Worm (Caenorhabditis elegans) whole organism, young adult: ENCODE results near the gene EEED8.4.

Experiments used
- B0019.2 ChIP-seq: fragments of 200-800 bp; sonication (Bioruptor generic); conservative IDR thresholded peaks from 2 replicates; pipeline ENCODE4 v1.3.6; 2022; ENCODE audit warnings: missing genetic modification reagents, missing genetic modification characterization, missing compliant biosample characterization
- C06A6.2 ChIP-seq: fragments of 200-800 bp; sonication (Bioruptor generic); conservative IDR thresholded peaks from 2 replicates; pipeline ENCODE4 v1.3.6; 2022; ENCODE audit warnings: missing genetic modification characterization, missing compliant biosample characterization
- F22D6.2 ChIP-seq: sonication (generic microtip); optimal IDR thresholded peaks from 2 replicates; lab custom pipeline; 2016; ENCODE audit warnings: mild to moderate bottlenecking, missing genetic modification characterization, missing compliant biosample characterization
- F37B4.10 ChIP-seq: fragments of 200-800 bp; sonication (Bioruptor generic); IDR thresholded peaks from 2 replicates; pipeline ENCODE4 v1.3.6; 2022; ENCODE audit warnings: missing genetic modification characterization, missing compliant biosample characterization
- F52B5.7 ChIP-seq: sonication (generic microtip); optimal IDR thresholded peaks from 2 replicates; lab custom pipeline; 2016; ENCODE audit warnings: mild to moderate bottlenecking, missing genetic modification characterization, missing compliant biosample characterization
- F55B11.4 ChIP-seq: sonication (generic microtip); optimal IDR thresholded peaks from 2 replicates; lab custom pipeline; 2016; ENCODE audit warnings: missing compliant biosample characterization, missing genetic modification characterization, borderline replicate concordance; ENCODE audit not compliant: insufficient read depth
- F57C9.4 ChIP-seq: sonication (generic microtip); optimal IDR thresholded peaks from 2 replicates; lab custom pipeline; 2017; ENCODE audit warnings: mild to moderate bottlenecking, missing genetic modification characterization, missing compliant biosample characterization
- K12H6.12 ChIP-seq: fragments of 200-800 bp; sonication (Bioruptor generic); optimal IDR thresholded peaks from 2 replicates; lab custom pipeline; 2018; ENCODE audit warnings: mild to moderate bottlenecking, missing genetic modification characterization, missing compliant biosample characterization
- T26A5.8 ChIP-seq: sonication (generic microtip); optimal IDR thresholded peaks from 2 replicates; lab custom pipeline; 2016; ENCODE audit warnings: missing genetic modification characterization, missing compliant biosample characterization
- Y53F4B.3 ChIP-seq: fragments of 200-800 bp; sonication (Bioruptor generic); IDR thresholded peaks from 2 replicates; pipeline ENCODE4 v1.3.6; 2022; ENCODE audit warnings: missing genetic modification reagents, missing genetic modification characterization, missing compliant biosample characterization
- Y67H2A.10 ChIP-seq: fragments of 200-800 bp; sonication (Bioruptor generic); conservative IDR thresholded peaks from 2 replicates; pipeline ENCODE4 v1.3.6; 2022; ENCODE audit warnings: missing genetic modification reagents, missing genetic modification characterization, missing compliant biosample characterization
- Y95B8A.8 ChIP-seq: fragments of 200-800 bp; sonication (Bioruptor generic); IDR thresholded peaks from 2 replicates; pipeline ENCODE4 v1.3.6; 2022; ENCODE audit warnings: missing genetic modification reagents, missing genetic modification characterization, missing compliant biosample characterization
- akir-1 ChIP-seq: fragments of 200-800 bp; sonication (Bioruptor generic); optimal IDR thresholded peaks from 2 replicates; lab custom pipeline; 2018; ENCODE audit warnings: mild to moderate bottlenecking, missing genetic modification characterization, moderate library complexity, missing compliant biosample characterization
- ama-1 ChIP-seq, 3 experiments: fragments of 150-350 bp in 1 of 3; sonication (generic microtip) in 2 of 3; optimal IDR thresholded peaks; 2 replicates each; lab custom pipeline; 2014 to 2018; ENCODE audit warnings: missing biosample characterization in 2 of 3, missing genetic modification characterization in 2 of 3, missing genetic modification reagents in 2 of 3
- athp-1 ChIP-seq: sonication (generic microtip); optimal IDR thresholded peaks from 2 replicates; lab custom pipeline; 2017; ENCODE audit warnings: mild to moderate bottlenecking, missing genetic modification characterization, missing compliant biosample characterization
- cebp-2 ChIP-seq: fragments of 200-800 bp; sonication (Bioruptor generic); IDR thresholded peaks from 2 replicates; pipeline ENCODE4 v1.3.6; 2022; ENCODE audit warnings: missing genetic modification characterization, missing compliant biosample characterization
- ceh-100 ChIP-seq: fragments of 200-800 bp; sonication (Bioruptor generic); IDR thresholded peaks from 2 replicates; pipeline ENCODE4 v1.3.6; 2022; ENCODE audit warnings: missing genetic modification reagents, missing genetic modification characterization, missing compliant biosample characterization
- die-1 ChIP-seq: sonication (generic microtip); optimal IDR thresholded peaks from 2 replicates; lab custom pipeline; 2016; ENCODE audit warnings: missing genotype, mild to moderate bottlenecking, missing genetic modification characterization, missing compliant biosample characterization
- dox-1 ChIP-seq: fragments of 200-800 bp; sonication (Bioruptor generic); IDR thresholded peaks from 2 replicates; pipeline ENCODE4 v1.3.6; 2022; ENCODE audit warnings: missing genetic modification reagents, missing genetic modification characterization, missing compliant biosample characterization
- efl-1 ChIP-seq: fragments of 150-350 bp; optimal IDR thresholded peaks from 2 replicates; lab custom pipeline; 2014; ENCODE audit warnings: missing biosample characterization, missing genetic modification reagents, missing genetic modification characterization
- egl-44 ChIP-seq: fragments of 200-800 bp; sonication (Bioruptor generic); IDR thresholded peaks from 2 replicates; pipeline ENCODE4 v1.3.6; 2022; ENCODE audit warnings: missing genetic modification reagents, missing genetic modification characterization, missing compliant biosample characterization
- gei-17 ChIP-seq: fragments of 200-800 bp; sonication (Bioruptor generic); optimal IDR thresholded peaks from 2 replicates; lab custom pipeline; 2018; ENCODE audit warnings: mild to moderate bottlenecking, missing genetic modification characterization, missing compliant biosample characterization
- hlh-26 ChIP-seq: fragments of 200-800 bp; sonication (Bioruptor generic); conservative IDR thresholded peaks from 2 replicates; pipeline ENCODE4 v1.3.6; 2022; ENCODE audit warnings: missing genetic modification reagents, missing genetic modification characterization, missing compliant biosample characterization
- hmg-20 ChIP-seq: fragments of 200-800 bp; sonication (Bioruptor generic); IDR thresholded peaks from 2 replicates; pipeline ENCODE4 v1.3.6; 2022; ENCODE audit warnings: missing genetic modification reagents, missing genetic modification characterization, missing compliant biosample characterization
- hrde-1 ChIP-seq: sonication (generic microtip); optimal IDR thresholded peaks from 2 replicates; lab custom pipeline; 2016; ENCODE audit warnings: missing genetic modification characterization, mild to moderate bottlenecking, missing compliant biosample characterization, moderate library complexity, missing genotype, missing genetic modification reagents, borderline replicate concordance
- let-526 ChIP-seq: fragments of 200-800 bp; sonication (Bioruptor generic); IDR thresholded peaks from 2 replicates; pipeline ENCODE4 v1.3.6; 2022; ENCODE audit warnings: missing genetic modification reagents, missing genetic modification characterization, missing compliant biosample characterization
- lin-35 ChIP-seq, 3 experiments: fragments of 150-350 bp in 2 of 3; sonication (generic microtip) in 1 of 3; optimal IDR thresholded peaks; 2 replicates each; lab custom pipeline; 2014 to 2018; ENCODE audit warnings: missing biosample characterization in 3 of 3, missing genetic modification characterization in 3 of 3, missing genetic modification reagents in 3 of 3
- lsl-1 ChIP-seq: fragments of 200-800 bp; sonication (Bioruptor generic); optimal IDR thresholded peaks from 2 replicates; lab custom pipeline; 2018; ENCODE audit warnings: mild to moderate bottlenecking, missing genetic modification characterization, moderate library complexity, missing compliant biosample characterization
- madf-8 ChIP-seq: fragments of 200-800 bp; sonication (Bioruptor generic); conservative IDR thresholded peaks from 2 replicates; pipeline ENCODE4 v1.3.6; 2022; ENCODE audit warnings: missing genetic modification reagents, missing genetic modification characterization, missing compliant biosample characterization
- mes-4 ChIP-seq: sonication (generic microtip); optimal IDR thresholded peaks from 2 replicates; lab custom pipeline; 2016; ENCODE audit warnings: missing genotype, missing genetic modification characterization, missing compliant biosample characterization
- mxl-1 ChIP-seq: sonication (generic microtip); optimal IDR thresholded peaks from 2 replicates; lab custom pipeline; 2016; ENCODE audit warnings: missing genetic modification characterization, missing compliant biosample characterization
- nhr-179 ChIP-seq: sonication (generic microtip); optimal IDR thresholded peaks from 2 replicates; lab custom pipeline; 2016; ENCODE audit warnings: mild to moderate bottlenecking, missing genetic modification characterization, missing compliant biosample characterization
- pbrm-1 ChIP-seq: fragments of 200-800 bp; sonication (Bioruptor generic); IDR thresholded peaks from 2 replicates; pipeline ENCODE4 v1.3.6; 2022; ENCODE audit warnings: missing genetic modification reagents, missing genetic modification characterization, missing compliant biosample characterization
- rcor-1 ChIP-seq: fragments of 200-800 bp; sonication (Bioruptor generic); IDR thresholded peaks from 2 replicates; pipeline ENCODE4 v1.3.6; 2022; ENCODE audit warnings: missing genetic modification reagents, missing genetic modification characterization, missing compliant biosample characterization
- rpc-1 ChIP-seq, 2 experiments: fragments of 150-350 bp in 1 of 2; sonication (generic microtip) in 1 of 2; optimal IDR thresholded peaks; 2 replicates each; lab custom pipeline; 2014 to 2018; ENCODE audit warnings: missing biosample characterization in 1 of 2, missing genetic modification characterization in 1 of 2, missing genetic modification reagents in 1 of 2, missing genotype in 1 of 2
- snpc-1.1 ChIP-seq: sonication (generic microtip); optimal IDR thresholded peaks from 2 replicates; lab custom pipeline; 2017; ENCODE audit warnings: missing genetic modification characterization, mild to moderate bottlenecking, missing compliant biosample characterization, antibody characterized with exemption, moderate library complexity, missing genotype, missing genetic modification reagents; ENCODE audit not compliant: insufficient read depth
- sptf-2 ChIP-seq: fragments of 200-800 bp; sonication (Bioruptor generic); optimal IDR thresholded peaks from 2 replicates; lab custom pipeline; 2018; ENCODE audit warnings: mild to moderate bottlenecking, missing genetic modification characterization, missing compliant biosample characterization
- tbp1 ChIP-seq: fragments of 200-800 bp; sonication (Bioruptor generic); optimal IDR thresholded peaks from 2 replicates; lab custom pipeline; 2018; ENCODE audit warnings: mild to moderate bottlenecking, missing genetic modification characterization, missing compliant biosample characterization
- tbx-9 ChIP-seq: sonication (generic microtip); optimal IDR thresholded peaks from 2 replicates; lab custom pipeline; 2016; ENCODE audit warnings: borderline replicate concordance, missing genetic modification characterization, inconsistent platforms, missing compliant biosample characterization
- xnd-1 ChIP-seq: sonication (generic microtip); optimal IDR thresholded peaks from 2 replicates; lab custom pipeline; 2016; ENCODE audit warnings: missing genotype, missing genetic modification reagents, missing genetic modification characterization, missing compliant biosample characterization
- ztf-22 ChIP-seq: fragments of 200-800 bp; sonication (Bioruptor generic); optimal IDR thresholded peaks from 2 replicates; lab custom pipeline; 2018; ENCODE audit warnings: mild to moderate bottlenecking, missing genetic modification characterization, moderate library complexity, missing compliant biosample characterization
- ztf-25 ChIP-seq: fragments of 200-800 bp; sonication (Bioruptor generic); IDR thresholded peaks from 2 replicates; pipeline ENCODE4 v1.3.6; 2022; ENCODE audit warnings: missing genetic modification reagents, missing genetic modification characterization, missing compliant biosample characterization
- ztf-6 ChIP-seq: fragments of 200-800 bp; sonication (Bioruptor generic); IDR thresholded peaks from 2 replicates; pipeline ENCODE4 v1.3.6; 2022; ENCODE audit warnings: missing genetic modification reagents, missing genetic modification characterization, missing compliant biosample characterization

Gene EEED8.4

DNA sequence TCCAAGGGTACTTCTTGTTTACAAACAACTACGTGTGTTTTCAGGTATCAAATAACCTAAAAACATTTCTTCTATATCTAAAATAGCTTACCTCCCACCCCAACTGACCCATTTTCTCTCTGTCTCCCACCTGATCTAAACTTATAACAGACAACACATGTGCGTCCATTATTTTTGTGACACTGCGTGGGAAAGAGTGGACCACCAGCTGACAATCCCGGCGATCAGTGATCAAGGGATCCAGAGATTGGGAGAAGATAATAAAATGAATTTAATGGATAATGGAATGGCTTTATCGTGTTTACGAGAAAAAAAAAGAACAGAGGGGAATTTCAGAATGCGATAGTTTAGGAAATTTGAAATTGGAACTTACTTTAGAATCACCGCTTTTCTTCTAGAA lies 40.1 kb downstream of the EEED8.4 start:
- no peak for TF ChIP-seq rpc-1 (optimal IDR thresholded peaks at IDR 0.05; lab: Kevin White, UChicago)
- TF ChIP-seq rpc-1 (tag; optimal IDR thresholded peaks at IDR 0.05; lab: Kevin White, UChicago): no peak
- no peak for TF ChIP-seq Y67H2A.10
- TF ChIP-seq tbx-9 (tag; lab: Kevin White, UChicago): no peak
- TF ChIP-seq mes-4 (tag; lab: Kevin White, UChicago): no peak
- no peak for TF ChIP-seq F55B11.4
- no peak for TF ChIP-seq F57C9.4 (tag; lab: Kevin White, UChicago)
- TF ChIP-seq athp-1 (tag; lab: Kevin White, UChicago): no peak
- TF ChIP-seq Y53F4B.3 (GFP tag; lab: Robert Waterston, UW): no peak
- TF ChIP-seq ceh-100 (GFP tag; lab: Robert Waterston, UW): no peak
- no peak for TF ChIP-seq K12H6.12 (tag; lab: Kevin White, UChicago)
- no peak for TF ChIP-seq F22D6.2 (tag; lab: Kevin White, UChicago)
- TF ChIP-seq hmg-20 (GFP tag; lab: Robert Waterston, UW): no peak
- TF ChIP-seq ama-1 (optimal IDR thresholded peaks at IDR 0.05; lab: Kevin White, UChicago): no peak
- no peak for TF ChIP-seq ama-1 (GFP tag; optimal IDR thresholded peaks at IDR 0.05; lab: Kevin White, UChicago)
- no peak for TF ChIP-seq C06A6.2
- no peak for TF ChIP-seq dox-1 (GFP tag; lab: Robert Waterston, UW)
- no peak for TF ChIP-seq B0019.2
- no peak for TF ChIP-seq ztf-22
- TF ChIP-seq efl-1: no peak
- no peak for TF ChIP-seq xnd-1 (tag; lab: Kevin White, UChicago)
- TF ChIP-seq, all 124 proteins: peak for 0

DNA sequence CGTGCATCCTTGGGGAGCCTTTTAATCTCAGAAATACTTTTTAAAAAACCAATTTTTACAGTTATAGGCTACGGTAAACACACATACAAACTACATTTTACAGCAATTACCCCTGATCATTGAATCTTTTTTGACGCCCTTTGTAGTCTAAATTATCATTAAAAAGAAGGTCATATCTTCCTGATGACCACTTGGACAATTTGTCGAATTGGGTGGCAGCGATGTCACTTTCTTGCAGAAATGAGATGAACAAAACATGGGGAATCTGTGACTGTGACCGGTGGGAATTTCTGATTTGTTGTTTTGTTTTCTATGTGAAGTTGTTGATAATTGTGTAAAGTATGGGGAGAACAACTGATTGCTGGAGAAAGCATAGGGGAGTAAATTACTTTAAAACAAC lies 40.5 kb downstream of the EEED8.4 start:
- TF ChIP-seq lsl-1 (no peak), madf-8 (GFP tag; lab: Robert Waterston, UW) (no peak), lin-35 (GFP tag; optimal IDR thresholded peaks at IDR 0.05; lab: Kevin White, UChicago) (no peak), gei-17 (no peak), hrde-1 (tag; lab: Kevin White, UChicago) (no peak), ztf-6 (GFP tag; lab: Robert Waterston, UW) (no peak), snpc-1.1 (tag; lab: Kevin White, UChicago) (no peak)

DNA sequence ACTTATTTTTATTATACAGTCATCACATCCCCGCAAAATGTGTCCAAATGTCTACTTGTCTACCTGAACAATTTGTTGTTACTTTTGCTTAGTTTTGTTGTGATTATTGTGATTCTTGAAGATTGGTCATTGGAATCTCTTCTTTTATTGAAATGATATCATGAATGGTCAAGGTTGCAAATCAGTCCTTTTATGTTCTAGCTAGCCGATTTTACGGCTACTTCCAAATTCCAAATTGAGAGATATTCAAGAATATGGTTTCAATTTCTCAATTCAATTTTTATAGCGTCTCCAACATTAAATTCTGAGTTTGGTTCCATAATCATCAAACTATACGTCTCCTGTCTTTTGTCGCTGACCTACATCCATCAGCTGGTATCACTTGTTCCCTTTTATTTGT lies 42.2 kb downstream of the EEED8.4 start:
- no peak for TF ChIP-seq let-526
- TF ChIP-seq sptf-2 (GFP tag; lab: Kevin White, UChicago): no peak
- no peak for TF ChIP-seq hlh-26 (GFP tag; lab: Robert Waterston, UW)
- TF ChIP-seq F57C9.4 (tag; lab: Kevin White, UChicago): no peak
- no peak for TF ChIP-seq tbp1 (GFP tag; lab: Kevin White, UChicago)
- TF ChIP-seq efl-1: no peak
- TF ChIP-seq Y95B8A.8 (GFP tag; lab: Robert Waterston, UW): no peak
- TF ChIP-seq cebp-2 (GFP tag; lab: Robert Waterston, UW): no peak

DNA sequence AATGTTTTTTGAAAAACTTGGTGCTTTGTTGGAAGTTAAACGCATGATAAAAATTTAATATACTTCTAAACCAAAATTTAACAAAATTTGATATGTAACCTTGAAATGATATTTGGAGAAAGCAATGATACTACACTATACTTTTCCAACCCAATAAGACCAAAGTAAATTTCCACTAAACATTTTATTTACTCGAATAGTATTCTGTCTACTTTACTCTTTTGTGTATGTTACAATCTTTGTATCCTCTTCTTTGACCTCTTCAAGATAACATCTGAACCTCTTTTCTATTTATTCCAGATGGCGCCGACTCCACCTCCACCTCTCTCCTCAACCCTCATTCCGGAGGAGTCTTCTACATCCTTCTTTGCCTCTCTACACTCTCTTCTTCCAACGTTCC lies 44.4 kb downstream of the EEED8.4 start, which contains the start of gene dhs-5:
dhs-5 (plus strand) TSS at position 301 of the 400 bp plus-strand sequence.
- no peak for TF ChIP-seq nhr-179 (tag; lab: Kevin White, UChicago)
- TF ChIP-seq egl-44 (GFP tag; lab: Robert Waterston, UW): no peak
- TF ChIP-seq pbrm-1 (GFP tag; lab: Robert Waterston, UW): no peak
- TF ChIP-seq tbx-9 (tag; lab: Kevin White, UChicago): no peak
- TF ChIP-seq snpc-1.1 (tag; lab: Kevin White, UChicago): no peak
- TF ChIP-seq mxl-1 (tag; lab: Kevin White, UChicago): no peak
- TF ChIP-seq rcor-1 (GFP tag; lab: Robert Waterston, UW): no peak
- TF ChIP-seq F37B4.10: no peak
- no peak for TF ChIP-seq gei-17
- no peak for TF ChIP-seq akir-1 (GFP tag; lab: Kevin White, UChicago)
- TF ChIP-seq T26A5.8 (tag; lab: Kevin White, UChicago): no peak
- TF ChIP-seq F52B5.7 (tag; lab: Kevin White, UChicago): no peak
- no peak for TF ChIP-seq die-1 (tag; lab: Kevin White, UChicago)
- no peak for TF ChIP-seq mes-4 (tag; lab: Kevin White, UChicago)
- TF ChIP-seq ztf-25 (GFP tag; lab: Robert Waterston, UW): no peak
